Fruit fly (Drosophila melanogaster): ENCODE results near the gene Dhdds.

The Dhdds gene

DNA sequence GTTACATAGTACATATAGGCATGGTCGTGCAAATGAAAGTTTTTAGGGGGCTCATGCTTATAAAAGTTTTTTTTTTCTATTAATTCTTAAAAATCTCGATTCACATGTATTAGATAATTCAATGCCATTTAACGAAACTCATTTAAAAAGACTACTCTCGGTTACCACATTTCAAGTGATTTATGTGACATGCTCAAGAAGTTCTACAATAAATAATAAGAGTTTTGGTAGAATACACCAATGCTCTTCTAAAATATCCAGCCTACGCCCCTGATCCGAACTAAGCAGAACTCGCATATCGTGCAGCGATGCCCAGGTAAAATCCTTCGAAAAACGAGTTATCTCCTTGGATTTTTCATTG is 40.6 kb downstream of the Dhdds start:
- TF ChIP-seq pan (optimal IDR thresholded peaks at IDR 0.05) (no peak), sv (GFP tag; optimal IDR thresholded peaks at IDR 0.05) (no peak), lola (GFP tag; optimal IDR thresholded peaks at IDR 0.05) (no peak), woc (GFP tag; optimal IDR thresholded peaks at IDR 0.05) (no peak), rgr (GFP tag; optimal IDR thresholded peaks at IDR 0.05) (peak; percentile 62), Abd-B (GFP tag; optimal IDR thresholded peaks at IDR 0.05) (no peak), tai (GFP tag; optimal IDR thresholded peaks at IDR 0.05) (no peak), Myc (optimal IDR thresholded peaks at IDR 0.05) (no peak), jim (GFP tag; optimal IDR thresholded peaks at IDR 0.05) (no peak), br (GFP tag; optimal IDR thresholded peaks at IDR 0.05) (peak; percentile 39), psq (GFP tag; optimal IDR thresholded peaks at IDR 0.05) (peak; percentile 12), Hnf4 (GFP tag; optimal IDR thresholded peaks at IDR 0.05) (peak; percentile 38), Jra (GFP tag; optimal IDR thresholded peaks at IDR 0.05) (no peak), Vsx2 (GFP tag; optimal IDR thresholded peaks at IDR 0.05; ENCODE audit: partially characterized antibody) (no peak), h (GFP tag; optimal IDR thresholded peaks at IDR 0.05) (peak; percentile 59), CG32264 (GFP tag; optimal IDR thresholded peaks at IDR 0.05) (no peak), brk (GFP tag; optimal IDR thresholded peaks at IDR 0.05) (no peak), dl (GFP tag; optimal IDR thresholded peaks at IDR 0.05; ENCODE audit: insufficient read depth in 1 of 2, partially characterized antibody in 2 of 2) (no peak), GATAd (GFP tag; optimal IDR thresholded peaks at IDR 0.05) (no peak), HLH106 (tag; optimal IDR thresholded peaks at IDR 0.05) (peak; percentile 58), Hr78 (GFP tag; optimal IDR thresholded peaks at IDR 0.05) (no peak), Mio (GFP tag; optimal IDR thresholded peaks at IDR 0.05) (no peak), usp (GFP tag; optimal IDR thresholded peaks at IDR 0.05) (no peak), Dif (GFP tag; optimal IDR thresholded peaks at IDR 0.05; ENCODE audit: partially characterized antibody) (no peak), dsf (GFP tag; optimal IDR thresholded peaks at IDR 0.05; ENCODE audit: borderline replicate concordance) (no peak), Hr83 (GFP tag; optimal IDR thresholded peaks at IDR 0.05; ENCODE audit: poor library complexity, severe bottlenecking) (no peak), N (GFP tag; optimal IDR thresholded peaks at IDR 0.05) (no peak), CG9705 (GFP tag; optimal IDR thresholded peaks at IDR 0.05) (no peak), OdsH (GFP tag; optimal IDR thresholded peaks at IDR 0.05) (peak; percentile 52), CrebA (GFP tag; optimal IDR thresholded peaks at IDR 0.05; ENCODE audit: borderline replicate concordance) (no peak), dmrt93B (GFP tag; optimal IDR thresholded peaks at IDR 0.05) (peak; percentile 17), Dfd (GFP tag; optimal IDR thresholded peaks at IDR 0.05) (no peak), ey (GFP tag; optimal IDR thresholded peaks at IDR 0.05) (peak; percentile 63), Rel (GFP tag; optimal IDR thresholded peaks at IDR 0.05) (no peak), Rel (tag; optimal IDR thresholded peaks at IDR 0.05) (no peak), Sp1 (GFP tag; optimal IDR thresholded peaks at IDR 0.05) (peak; percentile 62), sage (GFP tag; optimal IDR thresholded peaks at IDR 0.05) (no peak), foxo (GFP tag; optimal IDR thresholded peaks at IDR 0.05) (peak in 1 of 2 experiments; percentile 71), fru (GFP tag; optimal IDR thresholded peaks at IDR 0.05) (peak; percentile 68)

DNA sequence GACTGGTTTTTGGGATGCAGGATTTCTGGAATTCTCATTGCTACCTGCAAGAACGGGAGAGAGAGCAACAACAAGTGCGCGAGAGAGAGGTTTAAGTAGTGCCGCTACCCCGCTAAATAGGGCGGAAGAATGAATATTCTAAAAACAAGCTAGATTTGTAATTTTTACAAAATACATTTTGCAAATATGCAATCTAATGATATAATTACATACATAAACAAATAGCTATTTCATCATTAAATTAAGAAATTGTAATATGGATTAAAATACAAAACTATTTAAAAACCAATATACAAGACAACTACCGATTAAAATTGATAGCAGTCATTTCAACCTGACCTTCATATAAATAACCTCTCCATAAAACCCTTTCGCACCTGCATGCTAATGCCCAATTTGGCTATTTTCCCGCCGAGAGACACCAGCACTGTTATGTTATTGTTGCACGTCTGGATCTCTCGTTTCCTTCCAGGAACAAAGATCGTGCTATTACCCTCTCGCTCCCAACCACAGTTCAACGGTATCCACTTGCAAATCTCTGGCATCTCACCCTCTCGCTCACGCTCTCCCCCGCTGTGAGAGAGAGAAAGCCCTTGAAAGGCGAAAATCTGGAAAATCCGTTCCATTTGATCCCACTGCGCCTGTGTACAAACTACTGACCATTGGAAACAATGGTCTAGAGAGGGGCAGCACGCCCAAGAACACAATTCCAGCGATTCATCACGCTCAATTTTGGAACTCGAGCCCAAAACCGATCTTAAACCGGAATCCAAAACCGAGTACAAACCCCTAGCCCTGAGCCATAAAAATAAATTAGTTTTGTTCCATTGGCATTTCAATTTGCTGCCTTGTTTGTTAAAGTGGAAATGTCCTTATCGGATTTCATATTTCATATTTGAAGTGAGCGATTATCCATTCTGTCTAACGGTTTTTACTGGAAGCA is 41.3 kb downstream of the Dhdds start, which contains the start of gene Nek2:
Nek2 (minus strand) TSS at position 51 of the 943 bp plus-strand sequence.
- peak; percentile 23 for TF ChIP-seq psq (GFP tag; optimal IDR thresholded peaks at IDR 0.05)
- TF ChIP-seq N (GFP tag; optimal IDR thresholded peaks at IDR 0.05) = no peak
- TF ChIP-seq woc (GFP tag; optimal IDR thresholded peaks at IDR 0.05) = peak; percentile 75
- TF ChIP-seq sage (GFP tag; optimal IDR thresholded peaks at IDR 0.05) = no peak
- peak in 1 of 2 experiments; percentile 37 for TF ChIP-seq foxo (GFP tag; optimal IDR thresholded peaks at IDR 0.05)
- no peak for TF ChIP-seq Hr78 (GFP tag; optimal IDR thresholded peaks at IDR 0.05)
- TF ChIP-seq tai (GFP tag; optimal IDR thresholded peaks at IDR 0.05) = no peak
- peak; percentile 24 for TF ChIP-seq h (GFP tag; optimal IDR thresholded peaks at IDR 0.05)
- TF ChIP-seq Jra (GFP tag; optimal IDR thresholded peaks at IDR 0.05) = no peak
- no peak for TF ChIP-seq Mio (GFP tag; optimal IDR thresholded peaks at IDR 0.05)
- TF ChIP-seq GATAd (GFP tag; optimal IDR thresholded peaks at IDR 0.05) = no peak
- no peak for TF ChIP-seq CG32264 (GFP tag; optimal IDR thresholded peaks at IDR 0.05)
- TF ChIP-seq HLH106 (tag; optimal IDR thresholded peaks at IDR 0.05) = peak; percentile 51
- TF ChIP-seq pan (optimal IDR thresholded peaks at IDR 0.05) = no peak
- TF ChIP-seq Myc (optimal IDR thresholded peaks at IDR 0.05) = peak; percentile 76
- no peak for TF ChIP-seq usp (GFP tag; optimal IDR thresholded peaks at IDR 0.05)
- no peak for TF ChIP-seq Hnf4 (GFP tag; optimal IDR thresholded peaks at IDR 0.05)
- TF ChIP-seq Dfd (GFP tag; optimal IDR thresholded peaks at IDR 0.05) = no peak
- no peak for TF ChIP-seq dmrt93B (GFP tag; optimal IDR thresholded peaks at IDR 0.05)
- peak; percentile 49 for TF ChIP-seq Sp1 (GFP tag; optimal IDR thresholded peaks at IDR 0.05)
- TF ChIP-seq fru (GFP tag; optimal IDR thresholded peaks at IDR 0.05) = peak; percentile 15
- TF ChIP-seq CrebA (GFP tag; optimal IDR thresholded peaks at IDR 0.05; ENCODE audit: borderline replicate concordance) = no peak
- peak; percentile 42 for TF ChIP-seq OdsH (GFP tag; optimal IDR thresholded peaks at IDR 0.05)
- TF ChIP-seq dl (GFP tag; optimal IDR thresholded peaks at IDR 0.05; ENCODE audit: insufficient read depth in 1 of 2, partially characterized antibody in 2 of 2) = peak; percentile 13 to 46

All from whole organism, wandering third instar larva.